Worm (Caenorhabditis elegans) whole organism, early embryonic: ENCODE measurements around the gene srw-90.

Source experiments
- B0310.2 ChIP-seq: sonication (generic microtip); optimal IDR thresholded peaks from 2 replicates; lab custom pipeline; 2016; ENCODE audit warnings: mild to moderate bottlenecking, missing genetic modification characterization, missing compliant biosample characterization
- F13C5.2 ChIP-seq: sonication (generic microtip); optimal IDR thresholded peaks from 2 replicates; lab custom pipeline; 2017; ENCODE audit warnings: mild to moderate bottlenecking, missing genetic modification characterization, inconsistent platforms, missing compliant biosample characterization
- aly-1 ChIP-seq: sonication (generic microtip); optimal IDR thresholded peaks from 2 replicates; lab custom pipeline; 2016; ENCODE audit warnings: missing genetic modification characterization, missing compliant biosample characterization
- ama-1 ChIP-seq: fragments of 150-350 bp; optimal IDR thresholded peaks from 2 replicates; lab custom pipeline; 2014
- ceh-13 ChIP-seq: fragments of 200-800 bp; sonication (Bioruptor generic); optimal IDR thresholded peaks from 2 replicates; lab custom pipeline; 2018; ENCODE audit warnings: mild to moderate bottlenecking, missing genetic modification characterization, missing compliant biosample characterization
- ceh-36 ChIP-seq: sonication (generic microtip); optimal IDR thresholded peaks from 2 replicates; lab custom pipeline; 2016; ENCODE audit warnings: missing genetic modification characterization, inconsistent platforms, missing compliant biosample characterization
- ets-7 ChIP-seq: sonication (generic microtip); optimal IDR thresholded peaks from 2 replicates; lab custom pipeline; 2016; ENCODE audit warnings: missing genotype, missing genetic modification characterization, missing compliant biosample characterization
- flt-1 ChIP-seq: fragments of 200-800 bp; sonication (Bioruptor generic); IDR thresholded peaks from 2 replicates; pipeline ENCODE4 v1.3.6; 2022; ENCODE audit warnings: missing genetic modification characterization, missing compliant biosample characterization
- hmbx-1 ChIP-seq: sonication (generic microtip); optimal IDR thresholded peaks from 2 replicates; lab custom pipeline; 2016; ENCODE audit warnings: mild to moderate bottlenecking, missing genetic modification characterization, missing compliant biosample characterization
- hmg-4 ChIP-seq: fragments of 200-800 bp; sonication (Bioruptor generic); optimal IDR thresholded peaks from 2 replicates; lab custom pipeline; 2018; ENCODE audit warnings: mild to moderate bottlenecking, missing genetic modification characterization, missing compliant biosample characterization
- hnd-1 ChIP-seq: sonication (generic microtip); optimal IDR thresholded peaks from 2 replicates; lab custom pipeline; 2016; ENCODE audit warnings: missing genetic modification characterization, missing compliant biosample characterization
- pes-1 ChIP-seq: fragments of 200-800 bp; sonication (Bioruptor generic); IDR thresholded peaks from 2 replicates; pipeline ENCODE4 v1.3.6; 2022; ENCODE audit warnings: missing genetic modification reagents, missing genetic modification characterization, missing compliant biosample characterization
- scrt-1 ChIP-seq: fragments of 200-800 bp; sonication (Bioruptor generic); IDR thresholded peaks from 2 replicates; pipeline ENCODE4 v1.3.6; 2022; ENCODE audit warnings: missing genetic modification characterization, missing compliant biosample characterization
- sea-1 ChIP-seq: fragments of 200-800 bp; sonication (Bioruptor generic); conservative IDR thresholded peaks from 2 replicates; pipeline ENCODE4 v1.3.6; 2022; ENCODE audit warnings: missing genetic modification characterization, missing compliant biosample characterization
- tbx-11 ChIP-seq: fragments of 200-800 bp; sonication (Bioruptor generic); IDR thresholded peaks from 2 replicates; pipeline ENCODE4 v1.3.6; 2022; ENCODE audit warnings: missing genetic modification characterization, missing compliant biosample characterization
- tbx-37 ChIP-seq: fragments of 200-800 bp; sonication (Bioruptor generic); conservative IDR thresholded peaks from 2 replicates; pipeline ENCODE4 v1.3.6; 2022; ENCODE audit warnings: missing genetic modification reagents, missing genetic modification characterization, missing compliant biosample characterization
- tra-4 ChIP-seq: sonication (generic microtip); optimal IDR thresholded peaks from 2 replicates; lab custom pipeline; 2017; ENCODE audit warnings: missing genetic modification characterization, missing compliant biosample characterization

Gene srw-90

DNA sequence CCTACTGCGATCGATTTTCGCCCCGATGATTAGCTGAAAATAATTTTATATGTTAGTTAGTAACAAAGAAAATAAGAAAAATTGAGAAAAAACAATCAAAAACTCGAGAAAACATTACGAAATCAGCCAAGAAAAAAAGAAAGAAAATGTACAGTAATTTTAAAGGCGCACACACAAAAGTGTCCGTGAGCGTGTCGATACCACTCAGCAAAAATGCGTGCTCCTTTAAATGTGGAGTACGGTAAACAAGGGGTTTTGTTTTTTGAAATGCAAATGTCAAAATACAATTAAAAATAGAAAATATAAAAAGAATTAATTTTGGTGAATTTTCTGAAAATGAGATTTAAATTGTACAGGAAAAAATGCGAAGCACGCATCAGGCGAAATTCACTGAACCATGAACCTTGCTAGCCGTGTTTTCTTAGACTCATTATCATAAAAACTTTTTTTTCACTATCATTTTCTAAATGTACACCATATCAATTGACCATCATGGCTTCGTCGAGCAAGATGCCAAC is at the start of gene srw-90:
TSS of gene srw-90 (plus strand) at position 468 of the 518 bp plus-strand sequence.
- TF ChIP-seq hnd-1 (tag; lab: Kevin White, UChicago): no peak
- no peak for TF ChIP-seq ceh-36
- TF ChIP-seq F13C5.2 (tag; lab: Kevin White, UChicago): no peak
- no peak for TF ChIP-seq tbx-11 (GFP tag; lab: Robert Waterston, UW)
- no peak for TF ChIP-seq flt-1 (GFP tag; lab: Robert Waterston, UW)
- TF ChIP-seq aly-1 (tag; lab: Kevin White, UChicago): no peak
- no peak for TF ChIP-seq scrt-1
- TF ChIP-seq ets-7 (tag; lab: Kevin White, UChicago): no peak
- no peak for TF ChIP-seq B0310.2
- TF ChIP-seq tbx-37: no peak
- TF ChIP-seq hmg-4: no peak
- no peak for TF ChIP-seq hmbx-1
- TF ChIP-seq sea-1: no peak

DNA sequence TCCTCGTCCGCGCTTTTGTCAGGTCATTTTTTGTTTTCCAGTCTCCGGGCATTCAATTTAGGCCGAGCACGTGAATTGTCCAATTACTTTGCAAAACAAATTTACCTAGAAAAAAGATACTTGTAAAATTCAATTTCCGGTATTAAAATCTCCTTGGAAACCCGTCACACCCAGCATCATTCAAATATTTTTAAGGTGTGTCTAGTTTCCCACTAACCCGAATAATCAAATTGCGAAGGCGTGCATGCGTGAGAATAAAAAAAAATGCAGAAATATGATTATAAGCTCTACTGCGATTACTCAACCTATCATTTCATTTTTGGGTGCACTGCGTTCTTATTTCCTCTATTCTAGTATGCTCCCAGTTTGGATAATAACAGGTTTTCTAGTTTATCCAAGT is 47.0 kb upstream of the srw-90 start, which contains the start of gene irld-11:
TSS of gene irld-11 (plus strand) at position 301 of the 400 bp plus-strand sequence.
- TF ChIP-seq flt-1 (GFP tag; lab: Robert Waterston, UW): no peak

ce11 chrV:1662270-1662669 is 39.6 kb upstream of the srw-90 start, which contains the start of gene irld-40:
Gene irld-40, plus strand, starts transcription at chrV:1662570.
- TF ChIP-seq pes-1 (GFP tag; lab: Robert Waterston, UW) (no peak), ceh-13 (GFP tag; lab: Kevin White, UChicago) (no peak), aly-1 (tag; lab: Kevin White, UChicago) (no peak), ceh-36 (no peak)

DNA sequence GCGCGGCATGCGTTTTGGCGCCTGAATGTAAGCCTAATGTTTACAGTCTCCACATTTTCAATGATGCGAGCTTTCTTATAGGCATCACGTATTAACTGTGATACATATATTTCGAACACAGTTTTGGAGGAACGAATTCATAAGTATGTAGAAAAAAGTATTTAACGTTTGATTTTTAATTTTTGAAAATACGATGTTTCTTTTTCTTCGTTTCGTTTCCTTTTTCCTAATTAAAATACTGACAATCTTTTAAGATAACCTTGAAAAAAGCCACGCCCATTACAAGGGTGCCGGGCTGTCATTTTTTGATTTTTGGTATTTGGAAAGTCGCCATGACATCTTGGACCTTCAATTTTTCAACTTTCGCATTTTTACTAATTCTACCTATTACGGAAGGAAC is 36.9 kb upstream of the srw-90 start, which contains the start of gene K04F1.9:
TSS of gene K04F1.9 (plus strand) at position 301 of the 400 bp plus-strand sequence.
- TF ChIP-seq hmg-4 (no peak), ama-1 (lab: Kevin White, UChicago) (no peak), B0310.2 (no peak), ceh-36 (no peak), flt-1 (GFP tag; lab: Robert Waterston, UW) (no peak), scrt-1 (no peak), hmbx-1 (no peak), F13C5.2 (tag; lab: Kevin White, UChicago) (no peak), tbx-37 (no peak), pes-1 (GFP tag; lab: Robert Waterston, UW) (no peak), tra-4 (tag; lab: Kevin White, UChicago) (no peak), ceh-13 (GFP tag; lab: Kevin White, UChicago) (no peak), hnd-1 (tag; lab: Kevin White, UChicago) (no peak), aly-1 (tag; lab: Kevin White, UChicago) (no peak), ets-7 (tag; lab: Kevin White, UChicago) (no peak), tbx-11 (GFP tag; lab: Robert Waterston, UW) (no peak)

DNA sequence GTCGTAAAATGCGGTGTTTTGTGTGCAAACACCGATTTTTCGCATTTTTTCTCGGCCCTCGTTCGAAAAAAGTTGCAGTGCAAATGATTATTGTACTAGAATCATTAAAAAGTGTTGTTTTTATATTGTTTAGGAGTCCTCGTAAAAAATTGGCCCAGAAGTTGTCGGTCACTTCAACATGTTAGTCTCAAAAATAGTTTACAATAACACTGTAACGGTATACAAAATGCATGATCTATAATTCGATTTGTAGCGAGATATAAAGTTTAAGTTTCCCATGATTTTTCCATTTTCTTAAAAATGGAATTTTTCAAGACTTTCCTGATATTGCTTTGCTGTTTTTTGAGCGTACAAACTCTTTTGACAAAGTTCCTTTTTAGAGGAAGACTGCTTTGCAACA is 34.9 kb upstream of the srw-90 start, which contains the start of gene K04F1.8:
TSS of gene K04F1.8 (plus strand) at position 301 of the 400 bp plus-strand sequence.
- TF ChIP-seq aly-1 (tag; lab: Kevin White, UChicago): no peak
- TF ChIP-seq pes-1 (GFP tag; lab: Robert Waterston, UW): no peak
- no peak for TF ChIP-seq hnd-1 (tag; lab: Kevin White, UChicago)
- no peak for TF ChIP-seq sea-1
- TF ChIP-seq B0310.2: no peak
- TF ChIP-seq ceh-36: no peak
- TF ChIP-seq flt-1 (GFP tag; lab: Robert Waterston, UW): no peak
- TF ChIP-seq ama-1 (lab: Kevin White, UChicago): no peak

ce11 chrV:1668216-1668615 is 33.6 kb upstream of the srw-90 start, which contains the start of gene irld-42:
Gene irld-42, plus strand, starts transcription at chrV:1668516.
- no peak for TF ChIP-seq ama-1 (lab: Kevin White, UChicago)
- TF ChIP-seq ceh-36: no peak
- no peak for TF ChIP-seq hmbx-1
- no peak for TF ChIP-seq tbx-37
- TF ChIP-seq tra-4 (tag; lab: Kevin White, UChicago): no peak
- no peak for TF ChIP-seq ets-7 (tag; lab: Kevin White, UChicago)
- TF ChIP-seq hmg-4: no peak
- TF ChIP-seq flt-1 (GFP tag; lab: Robert Waterston, UW): no peak

ce11 chrV:1678228-1678627 is 23.6 kb upstream of the srw-90 start, which contains the start of gene srw-98:
Gene srw-98, minus strand, starts transcription at chrV:1678328.
- TF ChIP-seq ets-7 (tag; lab: Kevin White, UChicago): no peak
- TF ChIP-seq ceh-13 (GFP tag; lab: Kevin White, UChicago): no peak
- TF ChIP-seq hmg-4: no peak
- TF ChIP-seq tbx-37: no peak
- TF ChIP-seq hmbx-1: no peak
- TF ChIP-seq sea-1: no peak
- no peak for TF ChIP-seq tra-4 (tag; lab: Kevin White, UChicago)
- no peak for TF ChIP-seq flt-1 (GFP tag; lab: Robert Waterston, UW)
- no peak for TF ChIP-seq pes-1 (GFP tag; lab: Robert Waterston, UW)
- TF ChIP-seq aly-1 (tag; lab: Kevin White, UChicago): no peak
- TF ChIP-seq ama-1 (lab: Kevin White, UChicago): no peak
- TF ChIP-seq B0310.2: no peak
- TF ChIP-seq tbx-11 (GFP tag; lab: Robert Waterston, UW): no peak
- TF ChIP-seq ceh-36: no peak
- TF ChIP-seq F13C5.2 (tag; lab: Kevin White, UChicago): no peak
- no peak for TF ChIP-seq scrt-1
- no peak for TF ChIP-seq hnd-1 (tag; lab: Kevin White, UChicago)

DNA sequence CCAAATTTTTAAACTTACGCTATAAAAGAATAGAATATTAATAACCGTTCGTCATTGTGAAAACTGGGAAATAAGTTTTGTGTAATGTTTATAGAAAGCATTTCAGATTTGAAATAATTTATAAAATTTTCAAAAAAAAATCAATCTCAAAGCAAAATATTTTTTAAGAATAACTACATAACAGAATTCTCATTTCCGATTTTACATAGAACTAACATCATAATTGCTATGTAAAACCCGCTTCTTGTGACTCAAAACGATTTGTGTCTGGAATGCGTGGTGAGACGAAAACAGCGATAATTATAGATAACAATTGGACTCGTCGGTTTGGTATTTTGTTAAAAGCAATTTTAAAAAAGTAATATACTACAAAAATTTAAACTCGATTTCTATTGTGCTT is 21.1 kb upstream of the srw-90 start, which contains the start of gene srw-91:
TSS of gene srw-91 (minus strand) at position 101 of the 400 bp plus-strand sequence.
- TF ChIP-seq F13C5.2 (tag; lab: Kevin White, UChicago) (no peak), hmg-4 (no peak), ama-1 (lab: Kevin White, UChicago) (no peak), B0310.2 (no peak), scrt-1 (no peak), tbx-37 (no peak), hmbx-1 (no peak), hnd-1 (tag; lab: Kevin White, UChicago) (no peak), tra-4 (tag; lab: Kevin White, UChicago) (no peak), sea-1 (no peak), aly-1 (tag; lab: Kevin White, UChicago) (no peak), ets-7 (tag; lab: Kevin White, UChicago) (no peak), tbx-11 (GFP tag; lab: Robert Waterston, UW) (no peak)
